Worm (Caenorhabditis elegans): ENCODE measurements around the gene rfip-2.

DNA sequence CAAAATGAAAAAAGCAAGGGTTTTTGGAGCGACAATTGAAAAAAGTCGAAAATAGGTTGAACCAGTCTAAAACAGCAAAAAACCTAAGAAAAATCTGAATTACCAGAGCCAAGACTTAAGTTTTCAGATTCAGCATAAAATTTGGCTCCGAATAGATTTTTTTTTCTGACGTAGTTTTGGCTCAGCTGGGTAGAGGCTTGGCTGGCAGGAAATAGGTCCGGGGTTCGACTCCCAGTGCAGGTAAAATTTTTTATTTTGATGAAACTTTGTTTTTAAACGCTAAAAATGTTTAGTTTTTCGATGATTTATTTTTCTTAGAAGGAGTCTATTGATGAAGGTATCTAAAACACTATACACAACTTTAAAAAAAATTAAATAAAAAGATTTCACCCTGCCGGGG lies 31.4 kb downstream of the rfip-2 start:
- TF ChIP-seq klf-2 (GFP tag; conservative IDR thresholded peaks at IDR 0.05) (no peak), T22C8.4 (GFP tag; IDR thresholded peaks at IDR 0.05) (no peak), cog-1 (tag; optimal IDR thresholded peaks at IDR 0.05) (no peak), flt-1 (GFP tag; IDR thresholded peaks at IDR 0.05) (no peak), ref-1 (GFP tag; conservative IDR thresholded peaks at IDR 0.05) (no peak), tab-1 (GFP tag; IDR thresholded peaks at IDR 0.05) (no peak), ztf-23 (GFP tag; IDR thresholded peaks at IDR 0.05) (no peak), med-1 (GFP tag; optimal IDR thresholded peaks at IDR 0.05; ENCODE audit: insufficient read depth) (no peak)

Measured in whole organism, midembryonic.